Worm (Caenorhabditis elegans) whole organism, L4 larva: Measurements from ENCODE around the gene egl-6.

Experiments
- D1046.2 ChIP-seq: fragments of 200-800 bp; sonication (Bioruptor generic); IDR thresholded peaks from 2 replicates; pipeline ENCODE4 v1.3.6; 2022; ENCODE audit warnings: missing genetic modification characterization, missing compliant biosample characterization
- F10B5.3 ChIP-seq: sonication (generic microtip); optimal IDR thresholded peaks from 2 replicates; lab custom pipeline; 2016; ENCODE audit warnings: mild to moderate bottlenecking, missing genetic modification characterization, missing compliant biosample characterization
- F26F4.8 ChIP-seq: fragments of 200-800 bp; sonication (Bioruptor generic); conservative IDR thresholded peaks from 2 replicates; pipeline ENCODE4 v1.3.6; 2022; ENCODE audit warnings: missing genetic modification characterization, missing compliant biosample characterization
- F37D6.2 ChIP-seq: sonication (generic microtip); optimal IDR thresholded peaks from 2 replicates; lab custom pipeline; 2016; ENCODE audit warnings: mild to moderate bottlenecking, missing genetic modification characterization, missing compliant biosample characterization
- F44E2.7 ChIP-seq: fragments of 200-800 bp; sonication (Bioruptor generic); IDR thresholded peaks from 2 replicates; pipeline ENCODE4 v2.1.2; 2022; ENCODE audit warnings: missing genetic modification characterization, missing compliant biosample characterization
- ZK337.2 ChIP-seq: fragments of 200-800 bp; sonication (Bioruptor generic); IDR thresholded peaks from 2 replicates; pipeline ENCODE4 v1.3.6; 2022; ENCODE audit warnings: missing genetic modification reagents, missing genetic modification characterization, missing compliant biosample characterization
- ZK546.5 ChIP-seq, 2 experiments: sonication (generic microtip); optimal IDR thresholded peaks; 2 replicates each; lab custom pipeline; 2017; ENCODE audit warnings: missing biosample characterization in 2 of 2, missing genetic modification characterization in 2 of 2
- attf-4 ChIP-seq: sonication (generic microtip); optimal IDR thresholded peaks from 3 replicates; lab custom pipeline; 2017; ENCODE audit warnings: missing biosample characterization, missing genetic modification characterization
- ceh-44 ChIP-seq: fragments of 200-800 bp; sonication (Bioruptor generic); IDR thresholded peaks from 2 replicates; pipeline ENCODE4 v1.3.6; 2022; ENCODE audit warnings: missing genetic modification reagents, missing genetic modification characterization, missing compliant biosample characterization
- ceh-62 ChIP-seq: sonication (generic microtip); optimal IDR thresholded peaks from 2 replicates; lab custom pipeline; 2017; ENCODE audit warnings: missing biosample characterization, missing genetic modification characterization
- ceh-82 ChIP-seq: sonication (generic microtip); optimal IDR thresholded peaks from 2 replicates; lab custom pipeline; 2017; ENCODE audit warnings: missing biosample characterization, missing genetic modification characterization
- ctbp-1 ChIP-seq: fragments of 200-800 bp; sonication (Bioruptor generic); IDR thresholded peaks from 2 replicates; pipeline ENCODE4 v1.3.6; 2022; ENCODE audit warnings: missing genetic modification reagents, missing genetic modification characterization, missing compliant biosample characterization
- daf-16 ChIP-seq, 3 experiments: sonication (generic microtip); optimal IDR thresholded peaks; 2 replicates each; lab custom pipeline; 2016 to 2017; ENCODE audit warnings: missing genetic modification characterization in 3 of 3, missing genetic modification reagents in 3 of 3, mild to moderate bottlenecking in 2 of 3, missing compliant biosample characterization in 2 of 3, missing biosample characterization in 1 of 3, moderate library complexity in 1 of 3
- daf-19 ChIP-seq: fragments of 200-800 bp; sonication (Bioruptor generic); conservative IDR thresholded peaks from 2 replicates; pipeline ENCODE4 v1.3.6; 2022; ENCODE audit warnings: missing genetic modification characterization, missing compliant biosample characterization
- dmd-6 ChIP-seq: fragments of 200-800 bp; sonication (Bioruptor generic); IDR thresholded peaks from 2 replicates; pipeline ENCODE4 v1.3.6; 2022; ENCODE audit warnings: missing genetic modification reagents, missing genetic modification characterization, missing compliant biosample characterization
- dmd-8 ChIP-seq: fragments of 200-800 bp; sonication (Bioruptor generic); IDR thresholded peaks from 2 replicates; pipeline ENCODE4 v1.3.6; 2022; ENCODE audit warnings: missing genetic modification characterization, missing compliant biosample characterization
- dmd-9 ChIP-seq: fragments of 200-800 bp; sonication (Bioruptor generic); IDR thresholded peaks from 2 replicates; pipeline ENCODE4 v1.3.6; 2022; ENCODE audit warnings: missing genetic modification reagents, missing genetic modification characterization, missing compliant biosample characterization
- dpl-1 ChIP-seq: fragments of 150-350 bp; optimal IDR thresholded peaks from 2 replicates; lab custom pipeline; 2014; ENCODE audit warnings: missing biosample characterization, missing genetic modification reagents, missing genetic modification characterization
- dve-1 ChIP-seq: sonication (generic microtip); optimal IDR thresholded peaks from 2 replicates; lab custom pipeline; 2017; ENCODE audit warnings: antibody characterized with exemption, mild to moderate bottlenecking, missing genetic modification characterization, missing compliant biosample characterization; ENCODE audit not compliant: insufficient read depth
- egl-27 ChIP-seq: sonication (generic microtip); optimal IDR thresholded peaks from 3 replicates; lab custom pipeline; 2017; ENCODE audit warnings: missing biosample characterization, missing genetic modification reagents, missing genetic modification characterization
- fkh-10 ChIP-seq: fragments of 150-350 bp; optimal IDR thresholded peaks from 2 replicates; lab custom pipeline; 2014; ENCODE audit warnings: missing biosample characterization, missing genetic modification reagents, missing genetic modification characterization
- fos-1 ChIP-seq: fragments of 150-350 bp; optimal IDR thresholded peaks from 2 replicates; lab custom pipeline; 2014; ENCODE audit warnings: missing biosample characterization, missing genetic modification characterization
- gei-8 ChIP-seq: fragments of 200-800 bp; sonication (Bioruptor generic); optimal IDR thresholded peaks from 2 replicates; lab custom pipeline; 2018; ENCODE audit warnings: mild to moderate bottlenecking, missing genetic modification characterization, missing compliant biosample characterization
- hlh-30 ChIP-seq: sonication (generic microtip); optimal IDR thresholded peaks from 2 replicates; lab custom pipeline; 2017; ENCODE audit warnings: antibody characterized with exemption, mild to moderate bottlenecking, missing genetic modification characterization, missing compliant biosample characterization; ENCODE audit not compliant: insufficient read depth
- hmg-1.1 ChIP-seq: fragments of 200-800 bp; sonication (Bioruptor generic); IDR thresholded peaks from 2 replicates; pipeline ENCODE4 v1.3.6; 2022; ENCODE audit warnings: missing genetic modification reagents, missing genetic modification characterization, missing compliant biosample characterization
- jun-1 ChIP-seq: fragments of 150-350 bp; optimal IDR thresholded peaks from 2 replicates; lab custom pipeline; 2014; ENCODE audit warnings: missing biosample characterization, missing genetic modification reagents, missing genetic modification characterization
- lim-7 ChIP-seq: fragments of 200-800 bp; sonication (Bioruptor generic); IDR thresholded peaks from 2 replicates; pipeline ENCODE4 v1.3.6; 2022; ENCODE audit warnings: missing genetic modification characterization, missing compliant biosample characterization
- lin-1 ChIP-seq: fragments of 200-800 bp; sonication (Bioruptor generic); IDR thresholded peaks from 2 replicates; pipeline ENCODE4 v1.3.6; 2022; ENCODE audit warnings: missing genetic modification reagents, missing genetic modification characterization, missing compliant biosample characterization
- lin-13 ChIP-seq: fragments of 150-350 bp; optimal IDR thresholded peaks from 2 replicates; lab custom pipeline; 2014; ENCODE audit warnings: missing biosample characterization, missing genetic modification reagents, missing genetic modification characterization
- lin-29 ChIP-seq: fragments of 200-800 bp; sonication (Bioruptor generic); IDR thresholded peaks from 2 replicates; pipeline ENCODE4 v1.3.6; 2022; ENCODE audit warnings: missing genetic modification reagents, missing genetic modification characterization, missing compliant biosample characterization
- lin-38 ChIP-seq: fragments of 200-800 bp; sonication (Bioruptor generic); IDR thresholded peaks from 2 replicates; pipeline ENCODE4 v1.3.6; 2022; ENCODE audit warnings: missing genetic modification reagents, missing genetic modification characterization, missing compliant biosample characterization
- lsy-2 ChIP-seq, 2 experiments: fragments of 150-350 bp in 1 of 2; sonication (generic microtip) in 1 of 2; optimal IDR thresholded peaks; 2 replicates each; lab custom pipeline; 2014 to 2017; ENCODE audit warnings: missing biosample characterization in 2 of 2, missing genetic modification characterization in 2 of 2
- madf-9 ChIP-seq: fragments of 200-800 bp; sonication (Bioruptor generic); conservative IDR thresholded peaks from 2 replicates; pipeline ENCODE4 v1.3.6; 2022; ENCODE audit warnings: missing genetic modification reagents, missing genetic modification characterization, missing compliant biosample characterization
- mes-2 ChIP-seq: sonication (generic microtip); optimal IDR thresholded peaks from 2 replicates; lab custom pipeline; 2016; ENCODE audit warnings: missing genotype, mild to moderate bottlenecking, missing genetic modification characterization, missing compliant biosample characterization; ENCODE audit not compliant: poor library complexity, severe bottlenecking
- nhr-10 ChIP-seq: fragments of 150-350 bp; optimal IDR thresholded peaks from 2 replicates; lab custom pipeline; 2014; ENCODE audit warnings: missing biosample characterization, missing genetic modification characterization
- nhr-111 ChIP-seq: fragments of 200-800 bp; sonication (Bioruptor generic); optimal IDR thresholded peaks from 2 replicates; lab custom pipeline; 2018; ENCODE audit warnings: mild to moderate bottlenecking, missing genetic modification characterization, missing compliant biosample characterization
- nhr-237 ChIP-seq: sonication (generic microtip); optimal IDR thresholded peaks from 2 replicates; lab custom pipeline; 2017; ENCODE audit warnings: missing biosample characterization, missing genetic modification characterization
- nhr-25 ChIP-seq: sonication (generic microtip); optimal IDR thresholded peaks from 2 replicates; lab custom pipeline; 2017; ENCODE audit warnings: missing genetic modification characterization, mild to moderate bottlenecking, missing compliant biosample characterization, antibody characterized with exemption, moderate library complexity, borderline replicate concordance; ENCODE audit not compliant: insufficient read depth
- nhr-28 ChIP-seq: fragments of 150-350 bp; optimal IDR thresholded peaks from 2 replicates; lab custom pipeline; 2014; ENCODE audit warnings: missing biosample characterization, missing genetic modification characterization
- nhr-6 ChIP-seq: fragments of 150-350 bp; optimal IDR thresholded peaks from 2 replicates; lab custom pipeline; 2014; ENCODE audit warnings: missing biosample characterization, missing genetic modification characterization
- nhr-77 ChIP-seq: fragments of 150-350 bp; optimal IDR thresholded peaks from 2 replicates; lab custom pipeline; 2014; ENCODE audit warnings: missing biosample characterization, missing genetic modification characterization
- php-3 ChIP-seq: fragments of 200-800 bp; sonication (Bioruptor generic); IDR thresholded peaks from 2 replicates; pipeline ENCODE4 v1.3.6; 2022; ENCODE audit warnings: missing genetic modification reagents, missing genetic modification characterization, missing compliant biosample characterization
- rbr-2 ChIP-seq: sonication (generic microtip); optimal IDR thresholded peaks from 2 replicates; lab custom pipeline; 2016; ENCODE audit warnings: missing genotype, missing genetic modification characterization, missing compliant biosample characterization
- sdz-12 ChIP-seq: fragments of 200-800 bp; sonication (Bioruptor generic); optimal IDR thresholded peaks from 2 replicates; lab custom pipeline; 2018; ENCODE audit warnings: mild to moderate bottlenecking, missing genetic modification characterization, missing compliant biosample characterization
- snpc-1.2 ChIP-seq: fragments of 200-800 bp; sonication (Bioruptor generic); IDR thresholded peaks from 2 replicates; pipeline ENCODE4 v1.3.6; 2022; ENCODE audit warnings: missing genetic modification reagents, missing genetic modification characterization, missing compliant biosample characterization
- unc-130 ChIP-seq: sonication (generic microtip); optimal IDR thresholded peaks from 2 replicates; lab custom pipeline; 2016; ENCODE audit warnings: missing genetic modification reagents, missing genetic modification characterization, missing compliant biosample characterization
- unc-62 ChIP-seq, 3 experiments: fragments of 150-350 bp in 1 of 3; sonication (generic microtip); optimal IDR thresholded peaks in 2 of 3; peaks in 1 of 3; 1 replicate in 1 of 3; 2 replicates in 2 of 3; lab custom pipeline; 2014 to 2017; ENCODE audit warnings: missing biosample characterization in 3 of 3, missing genetic modification characterization in 3 of 3, missing genetic modification reagents in 3 of 3, missing genotype in 1 of 3
- vab-7 ChIP-seq: fragments of 200-800 bp; sonication (Bioruptor generic); IDR thresholded peaks from 2 replicates; pipeline ENCODE4 v1.3.6; 2022; ENCODE audit warnings: missing genetic modification reagents, missing genetic modification characterization, missing compliant biosample characterization
- zfp-2 ChIP-seq: sonication (generic microtip); optimal IDR thresholded peaks from 2 replicates; lab custom pipeline; 2016; ENCODE audit warnings: mild to moderate bottlenecking, missing genetic modification characterization, missing compliant biosample characterization
- zip-11 ChIP-seq: fragments of 200-800 bp; sonication (Bioruptor generic); IDR thresholded peaks from 2 replicates; pipeline ENCODE4 v1.3.6; 2022; ENCODE audit warnings: missing genetic modification characterization, missing compliant biosample characterization
- ztf-7 ChIP-seq: fragments of 150-350 bp; optimal IDR thresholded peaks from 2 replicates; lab custom pipeline; 2014; ENCODE audit warnings: missing biosample characterization, missing genetic modification characterization

Gene egl-6

ce11 chrX:5953174-5953573, 22.3 kb downstream of the egl-6 start, which contains the start of the genes R07E4.5 and R07E4.3 (continued):
- TF ChIP-seq mes-2 (tag; lab: Kevin White, UChicago) (no peak), gei-8 (no peak), dpl-1 (GFP tag; lab: Kevin White, UChicago) (peak; percentile 65), fkh-10 (no peak), ZK337.2 (GFP tag; lab: Robert Waterston, UW) (no peak), daf-19 (GFP tag; lab: Robert Waterston, UW) (no peak), attf-4 (tag; lab: Kevin White, UChicago) (no peak), snpc-1.2 (GFP tag; lab: Robert Waterston, UW) (no peak), ceh-44 (no peak), dmd-9 (GFP tag; lab: Robert Waterston, UW) (no peak), F37D6.2 (no peak), hlh-30 (tag; lab: Kevin White, UChicago) (peak; percentile 73), F10B5.3 (tag; lab: Kevin White, UChicago) (no peak), F44E2.7 (GFP tag; lab: Robert Waterston, UW) (no peak), lin-1 (GFP tag; lab: Robert Waterston, UW) (no peak), nhr-28 (tag; lab: Kevin White, UChicago) (peak; percentile 57), vab-7 (GFP tag; lab: Robert Waterston, UW) (no peak), dve-1 (tag; lab: Kevin White, UChicago) (peak; percentile 68), nhr-10 (tag; lab: Kevin White, UChicago) (no peak), fos-1 (tag; lab: Kevin White, UChicago) (no peak), lin-38 (GFP tag; lab: Robert Waterston, UW) (peak; percentile 95), nhr-25 (no peak), sdz-12 (no peak), ZK546.5 (tag; optimal IDR thresholded peaks at IDR 0.05; lab: Kevin White, UChicago) (no peak), nhr-237 (tag; lab: Kevin White, UChicago) (no peak), php-3 (GFP tag; lab: Robert Waterston, UW) (no peak), hmg-1.1 (GFP tag; lab: Robert Waterston, UW) (peak; percentile 72), unc-62 (GFP tag; optimal IDR thresholded peaks at IDR 0.05 in 1 of 2; lab: Kevin White, UChicago) (peak in 1 of 2 experiments; percentile 90), unc-62 (tag; optimal IDR thresholded peaks at IDR 0.05; lab: Kevin White, UChicago) (no peak), ceh-82 (no peak), dmd-8 (no peak), dmd-6 (GFP tag; lab: Robert Waterston, UW) (peak; percentile 23; the same call in 1 of the 2 replicates), daf-16 (GFP tag; optimal IDR thresholded peaks at IDR 0.05; lab: Kevin White, UChicago) (no peak), daf-16 (tag; optimal IDR thresholded peaks at IDR 0.05; lab: Kevin White, UChicago) (peak; percentile 45), ctbp-1 (GFP tag; lab: Robert Waterston, UW) (no peak), egl-27 (tag; lab: Kevin White, UChicago) (no peak), F26F4.8 (GFP tag; lab: Robert Waterston, UW) (no peak), lin-29 (no peak), nhr-77 (tag; lab: Kevin White, UChicago) (peak; percentile 66), ceh-62 (tag; lab: Kevin White, UChicago) (no peak), lim-7 (GFP tag; lab: Robert Waterston, UW) (no peak), lin-13 (GFP tag; lab: Kevin White, UChicago) (peak; percentile 13), nhr-111 (GFP tag; lab: Kevin White, UChicago) (no peak), lsy-2 (tag; optimal IDR thresholded peaks at IDR 0.05; lab: Kevin White, UChicago) (peak in 1 of 2 experiments; percentile 83), ztf-7 (tag; lab: Kevin White, UChicago) (no peak), rbr-2 (peak; percentile 63), zfp-2 (tag; lab: Kevin White, UChicago) (no peak), zip-11 (GFP tag; lab: Robert Waterston, UW) (no peak), jun-1 (tag; lab: Kevin White, UChicago) (no peak), D1046.2 (GFP tag; lab: Robert Waterston, UW) (0 out of 2 replicates have a peak, but pooled peaks have one; percentile 29), madf-9 (GFP tag; lab: Robert Waterston, UW) (no peak), unc-130 (GFP tag; lab: Kevin White, UChicago) (no peak), nhr-6 (tag; lab: Kevin White, UChicago) (peak; percentile 58)
